Worm (Caenorhabditis elegans): Measurements from ENCODE around the gene cri-3.

Gene cri-3

DNA sequence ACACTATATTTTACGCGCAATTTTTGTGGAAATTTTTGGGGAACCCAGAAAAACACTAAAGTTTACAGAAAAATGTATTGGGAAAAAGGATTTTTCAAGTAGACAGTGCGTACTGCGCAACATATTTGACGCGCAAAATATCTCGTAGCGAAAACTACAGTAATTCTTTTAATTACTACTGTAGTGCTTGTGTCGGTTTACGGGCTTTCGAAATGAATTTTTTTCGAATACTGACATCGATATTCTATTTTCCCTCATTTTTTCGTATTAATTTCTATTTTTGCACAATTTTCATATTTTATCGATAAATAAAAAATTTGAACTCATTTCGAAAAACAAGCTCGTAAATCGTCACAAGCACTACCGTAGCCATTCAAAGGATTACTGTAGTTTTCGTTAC is 32.4 kb downstream of the cri-3 start:
- TF ChIP-seq hlh-6 (tag; optimal IDR thresholded peaks at IDR 0.05) (no peak), pha-2 (tag; optimal IDR thresholded peaks at IDR 0.05) (no peak), pqm-1 (tag; optimal IDR thresholded peaks at IDR 0.05) (no peak), syd-9 (tag; optimal IDR thresholded peaks at IDR 0.05) (no peak), lim-6 (tag; optimal IDR thresholded peaks at IDR 0.05) (no peak), ahr-1 (tag; optimal IDR thresholded peaks at IDR 0.05) (no peak), ceh-34 (tag; optimal IDR thresholded peaks at IDR 0.05) (no peak), ama-1 (optimal IDR thresholded peaks at IDR 0.05) (no peak), unc-3 (GFP tag; conservative IDR thresholded peaks at IDR 0.05) (no peak), unc-3 (tag; optimal IDR thresholded peaks at IDR 0.05) (no peak), dve-1 (tag; optimal IDR thresholded peaks at IDR 0.05) (no peak), odd-2 (tag; optimal IDR thresholded peaks at IDR 0.05) (no peak), K09A11.1 (tag; optimal IDR thresholded peaks at IDR 0.05; ENCODE audit: insufficient read depth) (no peak), tbx-7 (tag; optimal IDR thresholded peaks at IDR 0.05) (no peak), sox-2 (GFP tag; IDR thresholded peaks at IDR 0.05) (no peak), fax-1 (tag; optimal IDR thresholded peaks at IDR 0.05) (no peak)

DNA sequence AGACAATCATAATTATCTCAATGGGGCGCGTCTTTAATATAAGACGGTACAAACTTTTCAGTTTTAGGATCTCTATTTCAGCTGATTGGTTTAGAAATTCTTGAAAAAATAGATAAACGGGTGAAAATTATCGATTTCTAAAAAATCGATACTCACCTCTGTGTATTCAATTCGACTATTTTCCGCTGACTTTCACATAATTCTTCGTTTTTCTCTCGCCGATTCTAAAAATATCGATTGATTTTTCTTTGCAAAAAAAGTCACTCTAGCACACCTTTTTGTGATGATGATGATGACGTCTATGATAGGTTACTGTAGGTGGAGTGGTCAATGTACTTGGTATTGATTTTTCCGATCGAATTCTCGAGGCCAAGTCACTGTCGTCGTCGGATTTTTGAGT is 33.6 kb downstream of the cri-3 start:
- TF ChIP-seq ceh-9 (tag; optimal IDR thresholded peaks at IDR 0.05) (no peak), sox-4 (tag; optimal IDR thresholded peaks at IDR 0.05) (no peak), ceh-22 (tag; optimal IDR thresholded peaks at IDR 0.05) (no peak), elt-2 (tag; optimal IDR thresholded peaks at IDR 0.05) (no peak), elt-4 (tag; optimal IDR thresholded peaks at IDR 0.05) (no peak), ceh-2 (tag; optimal IDR thresholded peaks at IDR 0.05) (no peak), lin-11 (tag; optimal IDR thresholded peaks at IDR 0.05) (no peak), ceh-45 (GFP tag; IDR thresholded peaks at IDR 0.05) (no peak), pha-4 (tag; optimal IDR thresholded peaks at IDR 0.05) (no peak), ceh-30 (tag; optimal IDR thresholded peaks at IDR 0.05) (no peak), pax-1 (tag; optimal IDR thresholded peaks at IDR 0.05) (no peak), tbx-7 (tag; optimal IDR thresholded peaks at IDR 0.05) (no peak), sdc-2 (tag; optimal IDR thresholded peaks at IDR 0.05) (no peak), hlh-13 (GFP tag; optimal IDR thresholded peaks at IDR 0.05) (no peak), Y22D7AL.16 (tag; optimal IDR thresholded peaks at IDR 0.05) (no peak)

DNA sequence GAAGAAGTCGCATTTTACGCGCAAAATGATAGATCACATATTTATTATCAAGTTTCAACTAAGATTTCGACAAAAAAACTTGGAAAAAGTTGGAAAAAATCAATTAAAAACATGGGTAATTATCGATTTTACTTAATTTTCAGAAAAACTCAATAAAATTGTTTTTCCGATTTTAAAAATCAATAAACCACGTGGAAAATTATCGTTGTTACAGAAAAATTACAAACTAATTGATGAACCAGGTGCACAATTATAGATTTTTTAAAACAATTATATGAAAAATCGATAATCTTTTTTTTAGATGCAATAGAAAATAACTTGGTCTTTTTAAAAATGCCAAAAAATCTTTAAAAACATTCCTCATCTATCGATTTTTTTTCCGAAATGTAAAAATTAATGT is 34.5 kb downstream of the cri-3 start:
- no peak for TF ChIP-seq K09A11.1 (tag; optimal IDR thresholded peaks at IDR 0.05; ENCODE audit: insufficient read depth)
- TF ChIP-seq sox-2 (GFP tag; IDR thresholded peaks at IDR 0.05): no peak
- TF ChIP-seq lim-6 (tag; optimal IDR thresholded peaks at IDR 0.05): no peak
- no peak for TF ChIP-seq ceh-30 (tag; optimal IDR thresholded peaks at IDR 0.05)
- TF ChIP-seq K02D7.2 (tag; optimal IDR thresholded peaks at IDR 0.05): no peak
- no peak for TF ChIP-seq pha-2 (tag; optimal IDR thresholded peaks at IDR 0.05)
- no peak for TF ChIP-seq fkh-10 (GFP tag; optimal IDR thresholded peaks at IDR 0.05)
- TF ChIP-seq hlh-6 (tag; optimal IDR thresholded peaks at IDR 0.05): no peak
- TF ChIP-seq Y22D7AL.16 (tag; optimal IDR thresholded peaks at IDR 0.05): no peak
- TF ChIP-seq pax-1 (tag; optimal IDR thresholded peaks at IDR 0.05): no peak

DNA sequence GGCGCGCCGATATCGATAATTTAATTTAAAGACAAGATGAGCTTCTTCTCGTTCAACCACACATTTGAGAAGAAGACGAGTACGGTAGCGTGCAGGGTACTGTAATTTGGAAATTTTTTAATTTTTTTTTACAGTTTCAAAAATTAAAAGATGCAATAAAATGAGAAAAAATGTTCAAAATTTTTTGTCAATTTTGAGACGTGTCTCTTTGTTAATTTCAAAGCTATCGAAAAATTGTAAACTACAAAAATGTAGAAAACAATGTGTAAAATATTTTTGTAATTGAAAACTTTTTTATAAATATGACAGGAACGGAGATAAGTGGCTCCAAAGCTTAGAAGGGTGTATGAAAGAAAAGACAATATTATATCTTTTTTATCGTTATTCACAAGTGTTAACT is 35.2 kb downstream of the cri-3 start, which contains the start of gene K01A11.1:
K01A11.1 (minus strand) TSS at position 101 of the 400 bp plus-strand sequence.
- TF ChIP-seq madf-2 (tag; optimal IDR thresholded peaks at IDR 0.05): no peak
- TF ChIP-seq dmd-4 (tag; optimal IDR thresholded peaks at IDR 0.05; ENCODE audit: borderline replicate concordance): no peak
- no peak for TF ChIP-seq ceh-2 (tag; optimal IDR thresholded peaks at IDR 0.05)
- TF ChIP-seq nfya-1 (tag; optimal IDR thresholded peaks at IDR 0.05): no peak
- no peak for TF ChIP-seq fax-1 (tag; optimal IDR thresholded peaks at IDR 0.05)
- TF ChIP-seq ceh-24 (tag; optimal IDR thresholded peaks at IDR 0.05): no peak
- no peak for TF ChIP-seq tbx-7 (tag; optimal IDR thresholded peaks at IDR 0.05)
- TF ChIP-seq ztf-16 (tag; optimal IDR thresholded peaks at IDR 0.05): no peak
- no peak for TF ChIP-seq pqm-1 (tag; optimal IDR thresholded peaks at IDR 0.05)
- TF ChIP-seq lim-6 (tag; optimal IDR thresholded peaks at IDR 0.05): no peak
- no peak for TF ChIP-seq sdc-2 (tag; optimal IDR thresholded peaks at IDR 0.05)
- no peak for TF ChIP-seq syd-9 (tag; optimal IDR thresholded peaks at IDR 0.05)
- TF ChIP-seq ceh-9 (tag; optimal IDR thresholded peaks at IDR 0.05): no peak

Data from whole organism, late embryonic.